Fruit fly (Drosophila melanogaster) whole organism, prepupa: Measurements from ENCODE around the gene CG14676.

ENCODE experiments used
- Blimp-1 ChIP-seq: fragments of 200-800 bp; sonication (Bioruptor generic); optimal IDR thresholded peaks from 3 replicates; lab custom pipeline; 2017; ENCODE audit warnings: missing biosample characterization, missing genetic modification characterization, mild to moderate bottlenecking, moderate library complexity, missing genetic modification reagents
- CG10631 ChIP-seq: fragments of 200-800 bp; sonication (Bioruptor generic); optimal IDR thresholded peaks from 2 replicates; lab custom pipeline; 2016; ENCODE audit warnings: missing biosample characterization, missing genetic modification characterization
- CG10669 ChIP-seq: fragments of 200-800 bp; sonication (Bioruptor generic); optimal IDR thresholded peaks from 3 replicates; lab custom pipeline; 2018; ENCODE audit warnings: missing biosample characterization, mild to moderate bottlenecking, missing genetic modification characterization, moderate library complexity
- CG11762 ChIP-seq: fragments of 200-800 bp; sonication (Bioruptor generic); optimal IDR thresholded peaks from 3 replicates; lab custom pipeline; 2016; ENCODE audit warnings: missing biosample characterization, missing genetic modification characterization; ENCODE audit not compliant: insufficient read depth
- CG15336 ChIP-seq: fragments of 200-800 bp; sonication (Bioruptor generic); IDR thresholded peaks from 2 replicates; pipeline ENCODE4 v1.3.6; 2022; ENCODE audit warnings: missing biosample characterization, missing genetic modification characterization
- CG1621 ChIP-seq: fragments of 200-800 bp; sonication (Bioruptor generic); optimal IDR thresholded peaks from 3 replicates; lab custom pipeline; 2018; ENCODE audit warnings: missing biosample characterization, mild to moderate bottlenecking, missing genetic modification characterization
- CG16779 ChIP-seq: fragments of 200-800 bp; sonication (Bioruptor generic); optimal IDR thresholded peaks from 3 replicates; lab custom pipeline; 2017; ENCODE audit warnings: missing biosample characterization, mild to moderate bottlenecking, missing genetic modification characterization
- CG34406 ChIP-seq: fragments of 200-800 bp; sonication (Bioruptor generic); optimal IDR thresholded peaks from 3 replicates; lab custom pipeline; 2016; ENCODE audit warnings: missing biosample characterization, missing genetic modification characterization
- CG3919 ChIP-seq: fragments of 200-800 bp; sonication (Bioruptor generic); optimal IDR thresholded peaks from 3 replicates; lab custom pipeline; 2016; ENCODE audit warnings: missing biosample characterization, missing genetic modification characterization
- CG4318 ChIP-seq: fragments of 200-800 bp; sonication (Bioruptor generic); optimal IDR thresholded peaks from 3 replicates; lab custom pipeline; 2017; ENCODE audit warnings: missing biosample characterization, mild to moderate bottlenecking, missing genetic modification characterization
- CG6163 ChIP-seq: fragments of 200-800 bp; sonication (Bioruptor generic); IDR thresholded peaks from 3 replicates; pipeline ENCODE4 v1.3.6; 2022; ENCODE audit warnings: missing biosample characterization, missing genetic modification characterization
- CG6808 ChIP-seq: fragments of 200-800 bp; sonication (Bioruptor generic); optimal IDR thresholded peaks from 3 replicates; lab custom pipeline; 2017; ENCODE audit warnings: missing biosample characterization, missing genetic modification characterization, mild to moderate bottlenecking, moderate library complexity, missing genetic modification reagents
- CG7368 ChIP-seq: fragments of 200-800 bp; sonication (Bioruptor generic); optimal IDR thresholded peaks from 3 replicates; lab custom pipeline; 2016; ENCODE audit warnings: missing biosample characterization, missing genetic modification characterization
- CG8119 ChIP-seq: fragments of 200-800 bp; sonication (Bioruptor generic); IDR thresholded peaks from 3 replicates; pipeline ENCODE4 v1.3.6; 2022; ENCODE audit warnings: missing biosample characterization, missing genetic modification characterization
- CG8319 ChIP-seq: fragments of 200-800 bp; sonication (Bioruptor generic); optimal IDR thresholded peaks from 3 replicates; lab custom pipeline; 2016; ENCODE audit warnings: missing biosample characterization, missing genetic modification characterization
- CG9139 ChIP-seq: fragments of 200-800 bp; sonication (Bioruptor generic); optimal IDR thresholded peaks from 3 replicates; lab custom pipeline; 2017; ENCODE audit warnings: missing biosample characterization, mild to moderate bottlenecking, missing genetic modification characterization
- Ets21C ChIP-seq: fragments of 200-800 bp; sonication (Bioruptor generic); optimal IDR thresholded peaks from 3 replicates; lab custom pipeline; 2016; ENCODE audit warnings: missing biosample characterization, missing genetic modification characterization
- Hr38 ChIP-seq: sonication (Bioruptor generic); optimal IDR thresholded peaks from 2 replicates; lab custom pipeline; 2016; ENCODE audit warnings: missing biosample characterization, missing genetic modification characterization
- Hr39 ChIP-seq: fragments of 200-800 bp; sonication (Bioruptor generic); optimal IDR thresholded peaks from 2 replicates; lab custom pipeline; 2016; ENCODE audit warnings: missing biosample characterization, missing genetic modification characterization
- Hr4 ChIP-seq: fragments of 200-800 bp; sonication (Bioruptor generic); optimal IDR thresholded peaks from 3 replicates; lab custom pipeline; 2016; ENCODE audit warnings: missing biosample characterization, missing genetic modification characterization
- Lpt ChIP-seq: fragments of 200-800 bp; sonication (Bioruptor generic); optimal IDR thresholded peaks from 3 replicates; lab custom pipeline; 2016; ENCODE audit warnings: missing biosample characterization, missing genetic modification characterization
- Met ChIP-seq: fragments of 200-800 bp; sonication (Bioruptor generic); optimal IDR thresholded peaks from 3 replicates; lab custom pipeline; 2016; ENCODE audit warnings: missing biosample characterization, missing genetic modification characterization
- OdsH ChIP-seq: fragments of 200-800 bp; sonication (Bioruptor generic); optimal IDR thresholded peaks from 3 replicates; lab custom pipeline; 2016; ENCODE audit warnings: missing biosample characterization, missing genetic modification characterization
- Sox14 ChIP-seq: fragments of 200-800 bp; sonication (Bioruptor generic); optimal IDR thresholded peaks from 3 replicates; lab custom pipeline; 2016; ENCODE audit warnings: missing biosample characterization, missing genetic modification characterization
- Sox15 ChIP-seq: fragments of 200-800 bp; sonication (Bioruptor generic); optimal IDR thresholded peaks from 3 replicates; lab custom pipeline; 2016; ENCODE audit warnings: missing biosample characterization, missing genetic modification characterization
- achi ChIP-seq: fragments of 200-800 bp; sonication (Bioruptor generic); optimal IDR thresholded peaks from 3 replicates; lab custom pipeline; 2016; ENCODE audit warnings: missing biosample characterization, missing genetic modification characterization
- acj6 ChIP-seq: fragments of 200-800 bp; sonication (Bioruptor generic); optimal IDR thresholded peaks from 3 replicates; lab custom pipeline; 2016; ENCODE audit warnings: missing biosample characterization, missing genetic modification characterization
- cyc ChIP-seq: fragments of 200-800 bp; sonication (Bioruptor generic); optimal IDR thresholded peaks from 3 replicates; lab custom pipeline; 2016; ENCODE audit warnings: missing biosample characterization, missing genetic modification characterization
- dsx ChIP-seq: fragments of 200-800 bp; optimal IDR thresholded peaks from 3 replicates; lab custom pipeline; 2019; ENCODE audit warnings: missing biosample characterization, mild to moderate bottlenecking, missing genetic modification characterization, moderate library complexity; ENCODE audit not compliant: poor library complexity, severe bottlenecking
- eg ChIP-seq: fragments of 200-800 bp; sonication (Bioruptor generic); IDR thresholded peaks from 3 replicates; pipeline ENCODE4 v1.3.6; 2022; ENCODE audit warnings: missing biosample characterization, missing genetic modification characterization
- fd59A ChIP-seq: fragments of 200-800 bp; sonication (Bioruptor generic); optimal IDR thresholded peaks from 2 replicates; lab custom pipeline; 2017; ENCODE audit warnings: missing biosample characterization, mild to moderate bottlenecking, missing genetic modification characterization, missing genetic modification reagents
- fd85E ChIP-seq: fragments of 200-800 bp; sonication (Bioruptor generic); optimal IDR thresholded peaks from 3 replicates; lab custom pipeline; 2016; ENCODE audit warnings: missing biosample characterization, missing genetic modification characterization
- fkh ChIP-seq: fragments of 200-800 bp; sonication (Bioruptor generic); optimal IDR thresholded peaks from 3 replicates; lab custom pipeline; 2017; ENCODE audit warnings: missing biosample characterization, mild to moderate bottlenecking, missing genetic modification characterization, moderate library complexity
- lz ChIP-seq: fragments of 200-800 bp; sonication (Bioruptor generic); optimal IDR thresholded peaks from 3 replicates; lab custom pipeline; 2016; ENCODE audit warnings: missing biosample characterization, missing genetic modification characterization
- net ChIP-seq: fragments of 200-800 bp; sonication (Bioruptor generic); optimal IDR thresholded peaks from 3 replicates; lab custom pipeline; 2016; ENCODE audit warnings: missing biosample characterization, missing genetic modification characterization
- salr ChIP-seq, 2 experiments: fragments of 200-800 bp; sonication (Bioruptor generic); optimal IDR thresholded peaks; 3 replicates each; lab custom pipeline; 2016 to 2018; ENCODE audit warnings: missing biosample characterization in 2 of 2, missing genetic modification characterization in 2 of 2, mild to moderate bottlenecking in 1 of 2
- spab ChIP-seq: fragments of 200-800 bp; sonication (Bioruptor generic); optimal IDR thresholded peaks from 2 replicates; lab custom pipeline; 2017; ENCODE audit warnings: missing biosample characterization, mild to moderate bottlenecking, missing genetic modification characterization, missing genetic modification reagents
- ss ChIP-seq, 2 experiments: fragments of 200-800 bp; sonication (Bioruptor generic); optimal IDR thresholded peaks; 2 replicates in 1 of 2; 3 replicates in 1 of 2; lab custom pipeline; 2017 to 2018; ENCODE audit warnings: mild to moderate bottlenecking in 2 of 2, missing biosample characterization in 2 of 2, missing genetic modification characterization in 2 of 2, moderate library complexity in 1 of 2
- svp ChIP-seq: fragments of 200-800 bp; sonication (Bioruptor generic); peaks from one replicate; lab custom pipeline; 2016; ENCODE audit warnings: missing biosample characterization, missing genetic modification characterization
- vri ChIP-seq: fragments of 200-800 bp; sonication (Bioruptor generic); optimal IDR thresholded peaks from 3 replicates; lab custom pipeline; 2016; ENCODE audit warnings: missing biosample characterization, mild to moderate bottlenecking, missing genetic modification characterization

The CG14676 gene

DNA sequence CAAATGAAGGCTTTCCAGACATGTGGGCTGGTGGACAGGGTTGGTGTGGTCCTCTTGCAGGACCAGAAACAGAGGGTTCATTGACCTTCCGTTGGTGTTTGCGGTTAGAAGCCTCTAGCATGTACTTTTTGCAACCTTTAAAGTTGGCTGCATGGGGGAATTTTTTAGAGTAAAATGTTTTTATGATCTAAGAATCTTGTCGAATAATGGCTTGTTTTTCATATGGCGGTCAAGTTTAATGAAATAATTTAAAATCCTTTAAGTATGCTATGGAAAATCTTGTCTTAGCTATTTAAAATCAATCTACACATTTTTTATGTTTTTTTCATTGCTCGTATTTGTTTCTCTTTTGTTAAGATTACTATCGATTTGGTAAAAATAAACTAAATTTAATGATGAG, 17.3 kb upstream of the CG14676 start, which contains the start of gene glob3:
TSS of gene glob3 (plus strand) at position 301 of the 400 bp plus-strand sequence.
- TF ChIP-seq Hr38 (GFP tag; lab: Kevin White, UChicago) (no peak), CG9139 (GFP tag; lab: Kevin White, UChicago) (no peak), Ets21C (no peak), CG15336 (GFP tag; lab: Robert Waterston, UW) (no peak), Sox14 (GFP tag; lab: Kevin White, UChicago) (no peak), Blimp-1 (GFP tag; lab: Kevin White, UChicago) (no peak), CG16779 (tag; lab: Kevin White, UChicago) (no peak), cyc (no peak), Hr39 (GFP tag; lab: Kevin White, UChicago) (no peak), spab (GFP tag; lab: Kevin White, UChicago) (no peak)

DNA sequence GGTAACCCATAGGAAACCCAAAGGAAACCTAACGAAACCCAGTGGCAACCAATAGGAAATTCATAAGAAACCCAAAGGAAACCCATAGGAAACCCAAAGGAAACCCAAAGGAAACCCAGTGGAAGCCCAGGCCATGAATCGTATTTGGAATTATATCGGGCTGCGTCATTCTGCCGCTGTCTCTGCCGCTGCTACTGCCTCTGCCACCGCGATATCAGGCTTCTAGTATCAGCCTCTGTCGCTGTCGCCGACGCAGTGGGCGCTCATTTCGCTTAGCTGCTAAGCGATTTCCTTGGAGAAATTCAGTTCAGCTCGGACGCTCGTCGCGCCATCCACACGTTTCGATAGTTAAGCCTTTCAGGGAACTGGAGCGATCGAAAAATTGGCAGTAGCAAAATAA, 15.7 kb upstream of the CG14676 start, which contains the start of gene CG1208:
TSS of gene CG1208 (plus strand) at position 301 of the 400 bp plus-strand sequence.
- TF ChIP-seq Ets21C (no peak), CG16779 (tag; lab: Kevin White, UChicago) (no peak), vri (GFP tag; lab: Kevin White, UChicago) (no peak), acj6 (GFP tag; lab: Kevin White, UChicago) (no peak), CG6808 (GFP tag; lab: Kevin White, UChicago) (no peak), ss (GFP tag; optimal IDR thresholded peaks at IDR 0.05; lab: Kevin White, UChicago) (no peak), fd59A (GFP tag; lab: Kevin White, UChicago) (no peak), CG11762 (GFP tag; lab: Kevin White, UChicago) (no peak), CG8319 (no peak), CG10669 (GFP tag; lab: Kevin White, UChicago) (no peak), CG9139 (GFP tag; lab: Kevin White, UChicago) (no peak), CG7368 (GFP tag; lab: Kevin White, UChicago) (no peak)

dm6 chr3R:5832345-5832981, 14.6 kb upstream of the CG14676 start:
- no peak for TF ChIP-seq CG11762 (GFP tag; lab: Kevin White, UChicago)
- peak; percentile 17 for TF ChIP-seq svp (GFP tag; lab: Kevin White, UChicago)

- TF ChIP-seq vri (GFP tag; lab: Kevin White, UChicago) (peak; percentile 47), Sox15 (GFP tag; lab: Kevin White, UChicago) (peak; percentile 85), CG15336 (GFP tag; lab: Robert Waterston, UW) (peak; percentile 96), svp (GFP tag; lab: Kevin White, UChicago) (peak; percentile 97), Hr39 (GFP tag; lab: Kevin White, UChicago) (peak; percentile 97), acj6 (GFP tag; lab: Kevin White, UChicago) (peak; percentile 93), Hr38 (GFP tag; lab: Kevin White, UChicago) (peak; percentile 45), fkh (GFP tag; lab: Kevin White, UChicago) (no peak), CG34406 (GFP tag; lab: Kevin White, UChicago) (peak; percentile 91), CG7368 (GFP tag; lab: Kevin White, UChicago) (peak; percentile 84), CG16779 (tag; lab: Kevin White, UChicago) (peak; percentile 78), eg (peak; percentile 94), CG6808 (GFP tag; lab: Kevin White, UChicago) (peak; percentile 70), CG3919 (GFP tag; lab: Kevin White, UChicago) (peak; percentile 94), OdsH (GFP tag; lab: Kevin White, UChicago) (peak; percentile 95), CG6163 (GFP tag; lab: Robert Waterston, UW) (peak; percentile 97), CG10631 (GFP tag; lab: Kevin White, UChicago) (peak; percentile 92), salr (GFP tag; optimal IDR thresholded peaks at IDR 0.05; lab: Kevin White, UChicago) (peak; percentile 69 to 85), Blimp-1 (GFP tag; lab: Kevin White, UChicago) (peak; percentile 69), fd59A (GFP tag; lab: Kevin White, UChicago) (peak; percentile 84), CG1621 (tag; lab: Kevin White, UChicago) (peak; percentile 81), achi (GFP tag; lab: Kevin White, UChicago) (peak; percentile 91), Ets21C (peak; percentile 92), CG4318 (GFP tag; lab: Kevin White, UChicago) (peak; percentile 90), Hr4 (GFP tag; lab: Kevin White, UChicago) (peak; percentile 93), dsx (GFP tag; lab: Kevin White, UChicago) (peak; percentile 67), CG10669 (GFP tag; lab: Kevin White, UChicago) (peak; percentile 79), net (GFP tag; lab: Kevin White, UChicago) (peak; percentile 91), lz (GFP tag; lab: Kevin White, UChicago) (peak; percentile 94), Met (GFP tag; lab: Kevin White, UChicago) (peak; percentile 92), ss (GFP tag; optimal IDR thresholded peaks at IDR 0.05; lab: Kevin White, UChicago) (peak; percentile 60 to 78), Lpt (GFP tag; lab: Kevin White, UChicago) (peak; percentile 91), fd85E (peak; percentile 76), CG8119 (peak; percentile 93), CG8319 (peak; percentile 90)
Observed at dm6 chr3R:5833948-5834504, 13.0 kb upstream of the CG14676 start.
